Worm (Caenorhabditis elegans) whole organism, dauer: ENCODE measurements around the gene clec-205.
"Not testable (repeated sequence)": the region's sequence is repeated elsewhere in the genome, so short reads cannot be mapped to it uniquely, and the experiment has no call there.

Experiments used
- unc-62 ChIP-seq: sonication (generic microtip); optimal IDR thresholded peaks from 2 replicates; lab custom pipeline; 2017; ENCODE audit warnings: missing biosample characterization, missing genetic modification reagents, missing genetic modification characterization

Gene clec-205

ce11 chrV:1805724-1806316 lies 45.1 kb downstream of the clec-205 start:
- no peak for TF ChIP-seq unc-62 (GFP tag; lab: Kevin White, UChicago)

DNA sequence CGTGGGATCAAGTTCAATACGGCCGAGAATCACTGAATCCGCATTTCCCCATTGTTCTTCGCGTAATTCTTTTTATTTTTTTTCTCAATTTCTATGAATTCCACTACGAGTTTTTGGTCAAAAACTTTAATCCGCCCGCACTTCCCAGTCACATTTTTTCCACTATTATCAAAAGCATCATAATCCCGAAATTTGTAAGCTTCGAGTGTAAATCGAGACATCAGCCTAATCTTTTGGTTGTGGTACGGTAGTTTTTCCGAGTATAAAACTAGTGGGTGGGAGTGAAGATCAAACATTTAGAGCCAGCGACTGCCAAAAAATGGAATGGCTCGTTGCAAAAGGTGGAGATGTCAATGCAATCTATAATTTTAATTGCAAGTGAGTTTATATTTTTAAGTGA lies 46.5 kb downstream of the clec-205 start, which contains the start of gene srt-42:
TSS of gene srt-42 (plus strand) at position 301 of the 400 bp plus-strand sequence.
- TF ChIP-seq unc-62 (GFP tag; lab: Kevin White, UChicago) = no peak

DNA sequence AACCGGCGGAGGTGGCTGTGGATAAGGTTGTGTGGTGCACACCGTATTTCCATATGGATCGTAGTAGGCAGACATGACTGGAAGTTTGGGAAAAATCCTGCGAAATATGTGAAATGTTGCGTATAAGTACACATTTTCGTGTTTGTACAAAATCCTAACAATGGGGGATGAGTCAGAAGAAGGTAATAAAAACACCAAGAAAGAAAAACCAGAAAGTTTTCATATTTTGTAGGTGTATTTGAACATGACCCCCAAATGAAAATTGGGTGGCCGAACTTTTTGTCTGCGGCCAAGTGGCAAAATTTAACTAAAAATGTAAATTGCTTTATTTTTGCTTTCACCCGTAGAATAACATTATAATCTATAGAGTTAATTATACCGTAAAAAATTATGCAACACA lies 50.3 kb downstream of the clec-205 start, which contains the start of gene Y46H3A.4:
TSS of gene Y46H3A.4 (minus strand) at position 101 of the 400 bp plus-strand sequence.
- TF ChIP-seq unc-62 (GFP tag; lab: Kevin White, UChicago) = no peak

- TF ChIP-seq unc-62 (GFP tag; lab: Kevin White, UChicago) = not testable (repeated sequence)
Measured at ce11 chrV:1814784-1815183, 54.1 kb downstream of the clec-205 start, which contains the start of gene Y46H3A.5. TSS of gene Y46H3A.5 (minus strand) at chrV:1814884.
